Fruit fly (Drosophila melanogaster): ENCODE results near the gene CG15385.

Gene CG15385

DNA sequence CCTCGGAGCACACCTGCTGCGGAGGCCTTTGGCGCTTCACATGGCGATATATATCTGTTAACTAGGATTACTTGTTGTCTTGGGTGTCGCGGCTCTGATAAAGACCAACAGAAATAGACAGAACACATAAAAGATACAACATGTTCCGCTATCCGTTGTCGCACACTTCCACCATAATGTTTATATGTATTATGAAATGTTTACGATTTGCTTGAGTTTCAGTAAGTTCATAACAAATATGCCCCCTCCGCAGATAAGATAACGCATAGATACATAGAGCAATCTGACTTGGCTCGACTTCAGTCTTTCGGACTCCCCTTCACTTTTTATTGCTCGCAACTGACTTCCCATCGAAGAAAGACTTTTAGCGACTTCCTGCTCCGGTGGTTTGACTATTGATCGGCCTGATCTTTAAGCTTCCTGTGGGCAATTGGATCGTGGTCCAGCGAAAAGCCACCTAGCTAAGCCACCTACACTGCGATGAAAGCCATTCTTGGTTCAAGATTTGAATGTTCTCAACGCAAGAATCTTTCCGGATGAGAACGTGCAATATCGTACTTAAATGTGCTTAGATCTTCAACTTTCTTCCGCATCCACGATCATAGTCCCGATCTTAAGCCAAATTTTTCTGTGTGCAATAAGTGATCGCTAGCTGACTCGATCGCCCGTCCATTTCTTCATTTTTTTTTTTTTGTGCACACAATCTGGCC is 44.0 kb downstream of the CG15385 start:
- TF ChIP-seq CG32121 (GFP tag; IDR thresholded peaks at IDR 0.05) (peak; percentile 52), CG10348 (GFP tag; IDR thresholded peaks at IDR 0.05) (no peak), CG9948 (tag; optimal IDR thresholded peaks at IDR 0.05) (peak; percentile 79), CG8301 (tag; optimal IDR thresholded peaks at IDR 0.05) (peak; percentile 91), CG15710 (tag; optimal IDR thresholded peaks at IDR 0.05) (peak; percentile 19), CG12605 (GFP tag; IDR thresholded peaks at IDR 0.05) (peak; percentile 46; the same call in 1 of the 2 replicates), CG4496 (GFP tag; IDR thresholded peaks at IDR 0.05) (peak; percentile 91), CG34367 (tag; optimal IDR thresholded peaks at IDR 0.05) (peak; percentile 63), rn (GFP tag; IDR thresholded peaks at IDR 0.05) (peak; percentile 68), Snoo (tag; optimal IDR thresholded peaks at IDR 0.05) (no peak), CG8159 (tag; optimal IDR thresholded peaks at IDR 0.05) (peak; percentile 73), Pif1A (GFP tag; optimal IDR thresholded peaks at IDR 0.05) (peak; percentile 71), fd96Ca (GFP tag; IDR thresholded peaks at IDR 0.05) (peak; percentile 94), D1 (tag; optimal IDR thresholded peaks at IDR 0.05) (no peak), EcR (GFP tag; optimal IDR thresholded peaks at IDR 0.05) (no peak), gl (tag; optimal IDR thresholded peaks at IDR 0.05) (peak; percentile 43), CG17806 (tag; optimal IDR thresholded peaks at IDR 0.05) (peak; percentile 81), CG13204 (GFP tag; optimal IDR thresholded peaks at IDR 0.05) (no peak), CG14655 (GFP tag; optimal IDR thresholded peaks at IDR 0.05) (peak; percentile 91), Pif1B (GFP tag; optimal IDR thresholded peaks at IDR 0.05) (peak; percentile 76), Ets98B (GFP tag; IDR thresholded peaks at IDR 0.05) (peak; percentile 80)

DNA sequence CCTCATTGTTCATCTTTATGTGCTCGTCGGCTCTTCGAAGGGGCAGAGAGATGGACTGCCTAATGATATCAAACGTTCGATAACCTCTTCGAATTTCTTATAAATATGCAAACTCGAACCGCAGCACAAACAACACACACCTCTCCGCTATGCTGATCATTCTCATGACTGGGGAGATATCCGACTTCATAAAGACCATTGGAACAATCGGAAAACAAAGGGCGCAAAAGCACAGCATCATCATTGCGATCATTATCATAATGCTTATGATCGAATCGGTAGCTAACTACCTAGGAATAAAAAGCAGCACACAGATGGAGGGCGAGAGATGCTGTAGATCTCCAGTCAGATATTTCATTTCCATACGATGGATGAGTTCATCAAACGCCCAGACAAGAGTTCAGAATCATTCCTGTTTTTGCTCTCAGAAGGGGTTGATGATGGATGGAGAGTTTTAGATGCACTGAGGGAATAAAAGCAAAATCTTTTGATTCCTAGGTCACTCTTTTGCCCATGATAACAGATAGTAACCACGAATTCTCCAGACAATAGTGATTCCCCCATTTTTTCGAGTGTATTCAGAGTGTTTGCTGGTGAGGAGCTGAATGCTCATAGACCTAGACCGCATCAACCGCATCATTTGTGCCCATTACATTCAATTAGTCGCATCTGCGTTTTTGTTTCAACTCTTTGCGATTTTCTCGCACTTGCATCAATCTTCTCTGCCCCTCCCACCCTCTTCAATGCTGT is 45.2 kb downstream of the CG15385 start:
- TF ChIP-seq CG8301 (tag; optimal IDR thresholded peaks at IDR 0.05) (peak; percentile 32), CG17806 (tag; optimal IDR thresholded peaks at IDR 0.05) (peak; percentile 17), Pif1B (GFP tag; optimal IDR thresholded peaks at IDR 0.05) (no peak), CG9948 (tag; optimal IDR thresholded peaks at IDR 0.05) (peak; percentile 20), CG15710 (tag; optimal IDR thresholded peaks at IDR 0.05) (peak; percentile 7), CG14655 (GFP tag; optimal IDR thresholded peaks at IDR 0.05) (peak; percentile 44), CG4496 (GFP tag; IDR thresholded peaks at IDR 0.05) (peak; percentile 36; the same call in 1 of the 3 replicates), CG8159 (tag; optimal IDR thresholded peaks at IDR 0.05) (peak; percentile 3), Snoo (tag; optimal IDR thresholded peaks at IDR 0.05) (no peak), CG12605 (GFP tag; IDR thresholded peaks at IDR 0.05) (no peak; the same call in 1 of the 2 replicates)

DNA sequence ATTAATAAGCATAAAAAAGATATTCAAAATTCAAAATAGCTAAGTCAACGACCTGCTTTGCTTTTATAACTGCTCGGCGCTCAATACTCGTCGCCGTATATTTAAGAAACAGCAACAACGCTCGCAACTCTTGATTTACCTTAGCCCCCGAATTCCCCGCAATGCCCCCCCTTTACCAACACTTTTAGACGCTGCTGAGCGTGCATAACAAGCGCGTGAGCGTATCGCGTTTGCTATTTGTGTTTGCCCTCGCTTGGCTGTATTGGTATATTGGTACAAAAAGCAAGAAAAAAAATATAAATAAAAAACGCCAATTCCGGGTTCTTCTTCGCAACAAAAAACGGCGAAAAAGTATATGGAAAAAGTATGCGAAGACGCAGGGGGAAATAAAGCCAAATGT is 46.5 kb downstream of the CG15385 start:
- TF ChIP-seq CG9948 (tag; optimal IDR thresholded peaks at IDR 0.05): no peak
- TF ChIP-seq CG13204 (GFP tag; optimal IDR thresholded peaks at IDR 0.05): peak; percentile 20
- peak; percentile 31; the same call in 1 of the 2 replicates for TF ChIP-seq Ets98B (GFP tag; IDR thresholded peaks at IDR 0.05)
- TF ChIP-seq Snoo (tag; optimal IDR thresholded peaks at IDR 0.05): no peak
- TF ChIP-seq Pif1A (GFP tag; optimal IDR thresholded peaks at IDR 0.05): no peak
- no peak for TF ChIP-seq CG17806 (tag; optimal IDR thresholded peaks at IDR 0.05)
- no peak for TF ChIP-seq Pif1B (GFP tag; optimal IDR thresholded peaks at IDR 0.05)
- TF ChIP-seq gl (tag; optimal IDR thresholded peaks at IDR 0.05): no peak
- no peak for TF ChIP-seq CG15710 (tag; optimal IDR thresholded peaks at IDR 0.05)
- no peak for TF ChIP-seq CG10348 (GFP tag; IDR thresholded peaks at IDR 0.05)
- no peak for TF ChIP-seq EcR (GFP tag; optimal IDR thresholded peaks at IDR 0.05)
- no peak for TF ChIP-seq CG8159 (tag; optimal IDR thresholded peaks at IDR 0.05)
- TF ChIP-seq CG32121 (GFP tag; IDR thresholded peaks at IDR 0.05): no peak
- TF ChIP-seq fd96Ca (GFP tag; IDR thresholded peaks at IDR 0.05): no peak

DNA sequence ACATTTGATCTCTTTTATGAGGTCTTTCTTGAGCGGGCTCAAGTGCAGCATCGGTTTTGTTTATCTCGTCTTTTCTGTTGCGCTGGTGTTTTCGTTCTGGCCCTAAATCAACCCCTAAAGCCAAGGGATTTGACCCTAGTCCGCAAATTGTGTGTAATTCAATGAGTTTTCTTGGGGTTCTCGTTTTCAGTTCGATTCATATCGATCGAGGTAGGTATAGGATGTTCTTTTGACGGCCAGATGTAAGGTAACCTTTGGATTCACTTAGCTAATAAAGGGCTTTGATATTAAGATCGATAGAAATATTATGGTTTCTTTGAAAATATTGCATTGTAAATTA is 47.2 kb downstream of the CG15385 start:
- no peak for TF ChIP-seq rn (GFP tag; IDR thresholded peaks at IDR 0.05)
- no peak for TF ChIP-seq CG17806 (tag; optimal IDR thresholded peaks at IDR 0.05)
- TF ChIP-seq CG13204 (GFP tag; optimal IDR thresholded peaks at IDR 0.05): no peak
- TF ChIP-seq Pif1A (GFP tag; optimal IDR thresholded peaks at IDR 0.05): no peak
- no peak for TF ChIP-seq CG12605 (GFP tag; IDR thresholded peaks at IDR 0.05)
- TF ChIP-seq EcR (GFP tag; optimal IDR thresholded peaks at IDR 0.05): peak; percentile 59
- TF ChIP-seq Pif1B (GFP tag; optimal IDR thresholded peaks at IDR 0.05): no peak

DNA sequence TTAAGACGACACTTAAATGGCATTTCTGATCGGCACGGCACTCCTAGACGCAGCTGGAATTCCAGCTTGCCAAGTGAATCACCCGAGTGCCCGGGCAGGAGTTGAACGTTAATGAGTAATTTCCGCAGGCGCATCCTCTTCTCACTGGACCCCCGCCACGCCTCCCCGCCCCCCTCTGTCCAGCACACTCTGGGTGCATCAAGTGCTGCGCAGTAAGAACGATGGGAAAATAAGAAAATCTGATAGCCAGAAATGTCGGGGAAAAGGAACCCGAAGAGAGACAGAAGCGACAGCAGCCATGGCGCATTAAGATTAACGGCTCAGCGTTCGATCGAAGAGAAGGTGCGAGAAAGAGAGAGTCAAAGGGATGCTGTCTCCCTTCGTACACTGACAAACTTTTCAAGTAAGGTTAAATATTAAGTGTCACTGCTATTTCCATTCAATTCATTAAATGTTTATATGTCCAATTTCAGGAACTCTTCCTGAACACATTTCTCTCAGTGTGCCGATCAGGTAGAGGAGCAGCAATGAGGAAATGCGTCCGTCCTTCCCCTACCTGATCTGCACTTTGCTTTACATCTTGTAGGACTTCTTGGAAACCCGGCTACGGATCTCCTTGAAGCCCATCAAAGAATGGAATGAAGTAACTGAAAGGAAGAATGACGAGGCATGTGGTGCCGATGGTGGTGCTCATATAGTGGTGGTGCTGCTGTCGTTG is 47.7 kb downstream of the CG15385 start:
- peak; percentile 86 for TF ChIP-seq EcR (GFP tag; optimal IDR thresholded peaks at IDR 0.05)
- peak; percentile 87 for TF ChIP-seq CG14655 (GFP tag; optimal IDR thresholded peaks at IDR 0.05)
- peak; percentile 90 for TF ChIP-seq CG15710 (tag; optimal IDR thresholded peaks at IDR 0.05)
- peak; percentile 96 for TF ChIP-seq CG8159 (tag; optimal IDR thresholded peaks at IDR 0.05)
- TF ChIP-seq Ets98B (GFP tag; IDR thresholded peaks at IDR 0.05): peak; percentile 40; the same call in 1 of the 2 replicates
- peak; percentile 85 for TF ChIP-seq Snoo (tag; optimal IDR thresholded peaks at IDR 0.05)
- peak; percentile 96 for TF ChIP-seq CG34367 (tag; optimal IDR thresholded peaks at IDR 0.05)
- peak; percentile 91 for TF ChIP-seq Pif1A (GFP tag; optimal IDR thresholded peaks at IDR 0.05)
- peak; percentile 87 for TF ChIP-seq CG4496 (GFP tag; IDR thresholded peaks at IDR 0.05)
- TF ChIP-seq Pif1B (GFP tag; optimal IDR thresholded peaks at IDR 0.05): peak; percentile 93
- peak; percentile 82 for TF ChIP-seq D1 (tag; optimal IDR thresholded peaks at IDR 0.05)
- TF ChIP-seq CG8301 (tag; optimal IDR thresholded peaks at IDR 0.05): peak; percentile 80
- TF ChIP-seq CG17806 (tag; optimal IDR thresholded peaks at IDR 0.05): peak; percentile 96
- peak; percentile 69 for TF ChIP-seq rn (GFP tag; IDR thresholded peaks at IDR 0.05)
- TF ChIP-seq fd96Ca (GFP tag; IDR thresholded peaks at IDR 0.05): peak; percentile 78
- no peak for TF ChIP-seq CG10348 (GFP tag; IDR thresholded peaks at IDR 0.05)
- TF ChIP-seq CG13204 (GFP tag; optimal IDR thresholded peaks at IDR 0.05): peak; percentile 92
- peak; percentile 91 for TF ChIP-seq CG9948 (tag; optimal IDR thresholded peaks at IDR 0.05)
- TF ChIP-seq gl (tag; optimal IDR thresholded peaks at IDR 0.05): peak; percentile 94
- TF ChIP-seq CG12605 (GFP tag; IDR thresholded peaks at IDR 0.05): peak; percentile 56
- TF ChIP-seq CG32121 (GFP tag; IDR thresholded peaks at IDR 0.05): no peak
